Fruit fly (Drosophila melanogaster): ENCODE data around the gene Keap1.

DNA sequence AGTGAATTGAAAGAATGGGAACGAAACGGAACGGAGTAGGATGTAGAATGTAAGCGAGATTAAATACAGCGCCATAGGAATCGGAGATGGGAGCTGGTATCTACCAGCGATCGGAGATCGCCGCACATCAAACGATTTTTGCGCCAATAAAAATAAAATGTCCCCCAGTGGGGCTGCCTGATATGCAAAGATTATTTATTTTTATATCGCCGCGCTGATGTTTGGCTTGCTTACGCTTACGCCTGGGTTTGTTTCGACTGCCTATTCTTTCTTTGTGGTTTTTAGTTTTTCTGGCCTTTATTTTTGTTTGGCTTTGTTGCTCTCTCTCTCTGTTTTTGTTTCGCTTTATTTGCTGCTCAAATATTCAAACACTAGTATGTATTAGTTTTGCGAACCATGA, 16.0 kb downstream of the Keap1 start:
- TF ChIP-seq CG10348 (GFP tag; IDR thresholded peaks at IDR 0.05) (no peak), Pif1B (GFP tag; optimal IDR thresholded peaks at IDR 0.05) (no peak), CG4496 (GFP tag; IDR thresholded peaks at IDR 0.05) (0 out of 3 replicates have a peak, but pooled peaks have one; percentile 17), CG13204 (GFP tag; optimal IDR thresholded peaks at IDR 0.05) (no peak), CG12605 (GFP tag; IDR thresholded peaks at IDR 0.05) (no peak), rn (GFP tag; IDR thresholded peaks at IDR 0.05) (no peak)
